Fruit fly (Drosophila melanogaster) Kc167 (cell line): ENCODE measurements around the gene Mal-B1.

ENCODE experiments used
- Myc ChIP-seq: fragments of >200 bp; optimal IDR thresholded peaks from 2 replicates; lab custom pipeline; 2017; ENCODE audit warnings: missing external identifiers
- Sin3A ChIP-seq: fragments of >200 bp; optimal IDR thresholded peaks from 2 replicates; lab custom pipeline; 2018; ENCODE audit warnings: missing external identifiers
- h ChIP-seq: fragments of >200 bp; optimal IDR thresholded peaks from 3 replicates; lab custom pipeline; 2018; ENCODE audit warnings: missing external identifiers
- insv ChIP-seq: fragments of >200 bp; optimal IDR thresholded peaks from 3 replicates; lab custom pipeline; 2018; ENCODE audit warnings: missing external identifiers
- psq ChIP-seq: fragments of >200 bp; optimal IDR thresholded peaks from 2 replicates; lab custom pipeline; 2017; ENCODE audit warnings: missing external identifiers
- ttk ChIP-seq: sonication (Bioruptor generic); optimal IDR thresholded peaks from 2 replicates; lab custom pipeline; 2017; ENCODE audit warnings: missing external identifiers

Gene Mal-B1

DNA sequence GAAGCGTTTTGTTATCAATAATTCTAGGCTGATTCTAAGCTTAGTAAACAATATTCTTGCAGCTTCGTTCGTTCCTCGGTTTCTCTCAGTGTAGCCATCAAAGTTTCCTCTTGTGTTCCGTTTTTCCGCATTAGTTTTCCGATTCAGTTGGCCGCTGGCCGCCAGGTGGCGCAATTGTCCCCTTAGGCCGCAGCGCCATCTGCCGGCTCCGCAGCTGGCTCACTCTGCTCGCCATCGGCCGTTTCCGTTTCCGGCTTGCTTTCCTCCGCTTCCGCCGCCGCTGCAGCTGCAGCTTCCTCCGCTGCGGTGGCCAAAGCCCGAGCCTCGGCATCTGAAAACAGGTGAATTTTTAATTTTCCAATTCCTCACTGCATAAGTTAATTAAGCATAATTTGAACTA is 30.6 kb upstream of the Mal-B1 start:
- TF ChIP-seq psq (lab: Kevin White, UChicago) = no peak
- peak; percentile 47 for TF ChIP-seq h

DNA sequence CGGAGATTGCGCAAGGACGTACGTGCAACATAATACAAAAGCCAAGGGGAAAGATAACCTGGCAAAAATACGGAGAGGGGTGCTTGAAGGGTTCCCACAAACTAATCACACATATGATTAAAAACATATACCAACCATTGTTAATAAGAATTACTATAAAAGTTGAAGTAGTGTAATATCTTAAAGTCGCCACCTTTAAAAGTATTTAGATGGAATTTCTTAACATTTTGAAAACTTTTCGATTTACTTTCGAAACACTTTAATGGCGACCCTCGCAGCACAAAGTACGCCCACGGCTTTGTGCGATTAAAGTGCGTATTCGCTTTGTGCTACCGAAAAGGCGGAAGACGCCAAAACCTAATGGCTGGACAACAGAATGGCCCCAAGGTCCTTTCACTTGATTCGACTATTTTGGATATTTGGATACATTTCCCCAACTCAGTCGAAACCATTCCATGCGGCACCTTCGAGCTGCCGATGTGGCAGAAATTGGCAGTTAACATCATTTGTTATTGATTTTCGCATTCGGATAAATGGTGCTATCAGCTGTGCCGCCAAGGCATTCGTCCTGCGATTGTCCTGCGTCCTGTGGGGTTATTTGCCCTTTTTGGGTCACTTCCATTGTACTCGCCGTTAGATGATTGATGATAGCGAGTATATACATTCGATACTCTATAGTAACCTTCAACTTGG is 23.4 kb upstream of the Mal-B1 start:
- TF ChIP-seq h (no peak), psq (lab: Kevin White, UChicago) (no peak), insv (lab: Kevin White, UChicago) (no peak), ttk (lab: Kevin White, UChicago) (no peak), Myc (no peak), Sin3A (no peak)

- no peak for TF ChIP-seq Myc
- TF ChIP-seq insv (lab: Kevin White, UChicago) = no peak
- TF ChIP-seq Sin3A = no peak
- no peak for TF ChIP-seq ttk (lab: Kevin White, UChicago)
- no peak for TF ChIP-seq h
Observed at dm6 chr2L:11829277-11829676, 17.7 kb upstream of the Mal-B1 start, which contains the start of gene esc. TSS of gene esc (minus strand) at chr2L:11829405.

DNA sequence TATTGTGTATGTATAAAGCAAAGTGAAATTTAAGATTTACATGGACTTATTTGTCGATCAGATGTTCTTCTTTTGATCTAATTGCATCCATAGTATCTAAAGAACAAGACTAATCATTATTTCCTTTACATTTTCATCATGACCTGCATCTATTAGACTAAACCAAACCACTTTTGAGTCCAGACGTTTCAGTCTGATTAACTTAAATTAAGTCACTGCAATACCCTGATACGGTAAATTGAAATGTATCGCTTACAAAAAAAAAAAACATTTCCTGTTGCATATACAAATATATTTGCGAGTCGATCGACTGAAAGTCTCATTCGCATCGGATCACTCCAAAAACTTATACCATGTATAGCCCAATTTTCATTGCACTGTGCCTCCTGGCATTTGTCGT is 13.2 kb upstream of the Mal-B1 start, which contains the start of gene CG45011:
CG45011 (plus strand) TSS at position 301 of the 400 bp plus-strand sequence.
- no peak for TF ChIP-seq Sin3A
- TF ChIP-seq Myc = no peak
- TF ChIP-seq insv (lab: Kevin White, UChicago) = no peak
- no peak for TF ChIP-seq psq (lab: Kevin White, UChicago)
- TF ChIP-seq h = no peak
- no peak for TF ChIP-seq ttk (lab: Kevin White, UChicago)

- TF ChIP-seq insv (lab: Kevin White, UChicago) (no peak), h (no peak), ttk (lab: Kevin White, UChicago) (no peak), Sin3A (no peak), psq (lab: Kevin White, UChicago) (no peak), Myc (no peak)
Observed at dm6 chr2L:11834308-11834707, 12.7 kb upstream of the Mal-B1 start, which contains the start of gene CG45012. TSS of gene CG45012 (plus strand) at chr2L:11834608.

DNA sequence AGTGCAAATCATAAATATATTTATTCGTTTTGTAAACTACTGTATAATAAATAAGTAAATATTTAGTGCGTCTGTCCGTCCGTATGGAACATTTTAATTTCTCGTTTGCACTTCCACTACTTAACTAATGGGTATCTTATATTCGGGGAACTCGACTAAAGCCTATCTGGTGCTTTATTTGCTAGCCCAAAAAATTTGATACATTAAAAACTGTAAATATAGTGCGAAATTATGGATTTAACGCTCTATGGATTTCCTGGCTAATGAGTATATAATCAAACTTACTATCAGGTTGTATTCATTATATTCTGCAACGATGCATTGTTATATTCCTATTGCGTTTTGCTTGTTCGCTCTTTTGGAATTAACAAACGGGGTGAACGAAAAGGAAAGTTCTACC is 10.1 kb upstream of the Mal-B1 start, which contains the start of gene Sfp33A4:
Sfp33A4 (plus strand) TSS at position 301 of the 400 bp plus-strand sequence.
- TF ChIP-seq Sin3A = no peak
- no peak for TF ChIP-seq h
- TF ChIP-seq psq (lab: Kevin White, UChicago) = no peak
- TF ChIP-seq insv (lab: Kevin White, UChicago) = no peak
- TF ChIP-seq Myc = no peak
- no peak for TF ChIP-seq ttk (lab: Kevin White, UChicago)

dm6 chr2L:11837413-11837812 is 9.6 kb upstream of the Mal-B1 start, which contains the start of gene Sfp33A2:
TSS of gene Sfp33A2 (plus strand) at chr2L:11837713.
- TF ChIP-seq ttk (lab: Kevin White, UChicago) = no peak
- no peak for TF ChIP-seq Sin3A
- no peak for TF ChIP-seq psq (lab: Kevin White, UChicago)
- TF ChIP-seq Myc = no peak
- no peak for TF ChIP-seq insv (lab: Kevin White, UChicago)
- no peak for TF ChIP-seq h

DNA sequence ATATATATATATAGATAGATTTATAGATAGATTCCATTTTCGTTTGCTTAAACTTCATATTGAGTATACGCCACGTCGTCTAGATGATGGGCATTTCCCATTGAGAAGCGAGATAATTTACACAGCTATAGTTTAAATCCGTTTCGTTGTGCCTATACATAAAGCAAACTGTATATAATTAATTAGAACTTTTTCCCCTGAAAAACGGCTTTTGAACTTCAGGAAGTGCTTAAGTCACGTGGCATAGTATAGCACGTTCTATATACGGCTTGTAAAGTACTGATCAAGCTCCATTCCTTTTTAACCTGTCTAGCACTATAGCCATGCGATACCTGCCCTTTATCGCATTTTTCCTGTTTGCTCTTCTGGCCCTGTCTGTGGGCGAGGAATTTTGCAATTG is 7.4 kb upstream of the Mal-B1 start, which contains the start of gene Sfp33A3:
Sfp33A3 (plus strand) TSS at position 301 of the 400 bp plus-strand sequence.
- no peak for TF ChIP-seq psq (lab: Kevin White, UChicago)
- no peak for TF ChIP-seq insv (lab: Kevin White, UChicago)
- no peak for TF ChIP-seq Sin3A
- TF ChIP-seq Myc = no peak
- TF ChIP-seq h = no peak
- TF ChIP-seq ttk (lab: Kevin White, UChicago) = no peak

- TF ChIP-seq Myc (no peak), Sin3A (no peak), insv (lab: Kevin White, UChicago) (no peak), h (no peak), psq (lab: Kevin White, UChicago) (no peak), ttk (lab: Kevin White, UChicago) (no peak)
Observed at dm6 chr2L:11840391-11840790, 6.6 kb upstream of the Mal-B1 start, which contains the start of gene CG31704. TSS of gene CG31704 (plus strand) at chr2L:11840691.

dm6 chr2L:11841538-11841937 is 5.5 kb upstream of the Mal-B1 start:
- TF ChIP-seq h = no peak
- no peak for TF ChIP-seq Myc
- no peak for TF ChIP-seq insv (lab: Kevin White, UChicago)
- no peak for TF ChIP-seq Sin3A
- no peak for TF ChIP-seq psq (lab: Kevin White, UChicago)
- TF ChIP-seq ttk (lab: Kevin White, UChicago) = no peak

DNA sequence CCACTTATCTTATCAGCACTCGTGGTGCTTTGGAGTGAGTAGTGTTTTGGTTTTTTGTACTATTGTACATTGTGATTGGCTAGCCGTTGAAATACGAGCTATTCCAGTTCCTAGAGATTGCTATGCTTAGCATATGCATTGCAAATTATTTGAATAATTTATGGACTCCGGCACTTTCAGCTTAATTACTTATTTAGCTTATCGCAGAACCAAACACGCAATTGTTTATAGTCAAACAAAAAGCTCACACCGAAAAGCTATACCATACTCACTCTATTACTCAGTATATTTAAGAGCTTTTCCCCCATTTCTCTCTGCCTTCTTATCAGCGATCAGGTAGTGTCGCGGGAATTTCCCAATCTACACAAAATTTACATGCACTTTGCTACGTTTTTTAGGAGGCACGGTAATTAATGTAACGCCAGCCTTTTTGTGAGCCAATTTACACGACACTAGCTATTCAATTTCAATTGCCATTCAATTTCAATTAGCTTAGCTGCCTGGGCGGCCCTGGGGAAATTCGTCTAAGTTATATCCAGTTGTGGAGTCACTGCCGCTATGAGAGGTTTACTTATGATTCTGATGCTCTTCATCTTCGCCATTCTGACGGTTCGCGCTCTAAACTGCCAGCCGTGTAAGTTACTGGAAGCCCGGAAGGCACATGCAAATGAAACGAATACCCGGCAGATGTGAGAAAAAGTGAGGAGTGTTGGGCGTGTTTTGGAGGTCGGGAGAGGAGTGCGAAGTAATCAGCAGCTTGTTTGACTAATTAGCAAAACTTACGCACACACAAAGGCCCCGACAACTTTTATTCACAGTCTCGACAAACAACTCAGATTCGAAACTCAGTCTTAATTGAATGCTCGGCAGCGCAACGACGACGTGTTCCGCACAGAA is 4.5 kb upstream of the Mal-B1 start, which contains the start of the genes CG44008, CG14933, CG46426 and CG42486:
CG44008 (minus strand) TSS at position 155 of the 897 bp plus-strand sequence.
CG14933 (plus strand) TSS at position 538 of the 897 bp plus-strand sequence.
CG46426 (plus strand) TSS at position 538 of the 897 bp plus-strand sequence.
CG42486 (plus strand) TSS at position 847 of the 897 bp plus-strand sequence.
- TF ChIP-seq ttk (lab: Kevin White, UChicago) (no peak), h (no peak), Myc (no peak), insv (lab: Kevin White, UChicago) (no peak), psq (lab: Kevin White, UChicago) (no peak), Sin3A (no peak)

DNA sequence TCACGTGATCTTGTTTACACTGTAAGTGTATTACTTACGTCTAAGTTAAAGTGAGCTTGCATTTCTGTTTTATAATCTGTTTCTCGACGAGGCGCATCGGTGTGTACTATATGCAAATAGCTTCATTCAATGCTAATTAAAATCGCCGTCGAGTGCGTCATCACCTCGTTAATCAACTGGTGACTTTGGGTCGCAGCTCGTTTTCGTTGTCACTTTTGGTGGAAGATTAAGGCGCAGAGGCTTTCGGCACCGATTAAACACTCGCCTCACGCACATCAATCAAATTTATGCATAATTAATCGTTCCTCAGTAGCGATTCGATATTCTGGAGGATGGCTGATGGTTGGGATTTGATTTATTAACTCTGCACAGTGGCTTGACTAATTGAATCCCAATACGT is 2.7 kb upstream of the Mal-B1 start:
- TF ChIP-seq insv (lab: Kevin White, UChicago) (no peak), ttk (lab: Kevin White, UChicago) (no peak), psq (lab: Kevin White, UChicago) (no peak), h (no peak), Sin3A (no peak), Myc (no peak)
